Fruit fly (Drosophila melanogaster) whole organism: ENCODE measurements around the gene CenB1A.

Experiments
- CG8478 ChIP-seq: fragments of >200 bp; optimal IDR thresholded peaks from 2 replicates; lab custom pipeline; 2018; ENCODE audit warnings: inconsistent platforms
- EcR ChIP-seq, 2 experiments: fragments of >200 bp; optimal IDR thresholded peaks; 2 replicates each; lab custom pipeline; 2017; ENCODE audit warnings: missing biosample characterization in 2 of 2, missing genetic modification characterization in 2 of 2, missing genetic modification reagents in 2 of 2
- pan ChIP-seq: fragments of >200 bp; optimal IDR thresholded peaks from 2 replicates; lab custom pipeline; 2017
- usp ChIP-seq: fragments of >200 bp; optimal IDR thresholded peaks from 2 replicates; lab custom pipeline; 2017; ENCODE audit warnings: missing biosample characterization, missing genetic modification characterization, mixed read lengths

Gene CenB1A

dm6 chr3R:23173393-23173981 is 55.3 kb downstream of the CenB1A start, which contains the start of gene CG46310:
Gene CG46310, plus strand, starts transcription at chr3R:23173873.
- TF ChIP-seq pan (lab: Kevin White, UChicago) (no peak), usp (GFP tag; lab: Kevin White, UChicago) (no peak), CG8478 (no peak), EcR (GFP tag; optimal IDR thresholded peaks at IDR 0.05; lab: Kevin White, UChicago) (no peak)
